Worm (Caenorhabditis elegans) whole organism, L4 larva: ENCODE measurements around the gene sds-22.

Experiments
- F10B5.3 ChIP-seq: sonication (generic microtip); optimal IDR thresholded peaks from 2 replicates; lab custom pipeline; 2016; ENCODE audit warnings: mild to moderate bottlenecking, missing genetic modification characterization, missing compliant biosample characterization
- F26F4.8 ChIP-seq: fragments of 200-800 bp; sonication (Bioruptor generic); conservative IDR thresholded peaks from 2 replicates; pipeline ENCODE4 v1.3.6; 2022; ENCODE audit warnings: missing genetic modification characterization, missing compliant biosample characterization
- F37D6.2 ChIP-seq: sonication (generic microtip); optimal IDR thresholded peaks from 2 replicates; lab custom pipeline; 2016; ENCODE audit warnings: mild to moderate bottlenecking, missing genetic modification characterization, missing compliant biosample characterization
- T20F7.1 ChIP-seq: fragments of 200-800 bp; sonication (Bioruptor generic); optimal IDR thresholded peaks from 2 replicates; lab custom pipeline; 2018; ENCODE audit warnings: mild to moderate bottlenecking, missing genetic modification characterization, missing compliant biosample characterization
- Y105C5A.15 ChIP-seq: fragments of 200-800 bp; sonication (Bioruptor generic); IDR thresholded peaks from 2 replicates; pipeline ENCODE4 v1.3.6; 2022; ENCODE audit warnings: missing genetic modification characterization, missing compliant biosample characterization
- Y48G9A.11 ChIP-seq: fragments of 200-800 bp; sonication (Bioruptor generic); IDR thresholded peaks from 2 replicates; pipeline ENCODE4 v1.3.6; 2022; ENCODE audit warnings: missing genetic modification reagents, missing genetic modification characterization, missing compliant biosample characterization
- Y5F2A.4 ChIP-seq: fragments of 200-800 bp; sonication (Bioruptor generic); optimal IDR thresholded peaks from 2 replicates; lab custom pipeline; 2018; ENCODE audit warnings: mild to moderate bottlenecking, missing genetic modification characterization, missing compliant biosample characterization
- Y75B8A.6 ChIP-seq: fragments of 200-800 bp; sonication (Bioruptor generic); IDR thresholded peaks from 2 replicates; pipeline ENCODE4 v1.3.6; 2022; ENCODE audit warnings: missing genetic modification reagents, missing genetic modification characterization, missing compliant biosample characterization
- ZK337.2 ChIP-seq: fragments of 200-800 bp; sonication (Bioruptor generic); IDR thresholded peaks from 2 replicates; pipeline ENCODE4 v1.3.6; 2022; ENCODE audit warnings: missing genetic modification reagents, missing genetic modification characterization, missing compliant biosample characterization
- attf-4 ChIP-seq: sonication (generic microtip); optimal IDR thresholded peaks from 3 replicates; lab custom pipeline; 2017; ENCODE audit warnings: missing biosample characterization, missing genetic modification characterization
- ceh-32 ChIP-seq: sonication (generic microtip); optimal IDR thresholded peaks from 2 replicates; lab custom pipeline; 2016; ENCODE audit warnings: mild to moderate bottlenecking, missing genetic modification characterization, missing compliant biosample characterization; ENCODE audit not compliant: poor library complexity
- ceh-44 ChIP-seq: fragments of 200-800 bp; sonication (Bioruptor generic); IDR thresholded peaks from 2 replicates; pipeline ENCODE4 v1.3.6; 2022; ENCODE audit warnings: missing genetic modification reagents, missing genetic modification characterization, missing compliant biosample characterization
- ces-1 ChIP-seq: fragments of 150-350 bp; sonication (generic microtip); optimal IDR thresholded peaks from 4 replicates; lab custom pipeline; 2014; ENCODE audit warnings: missing biosample characterization, missing genetic modification reagents, missing genetic modification characterization
- daf-16 ChIP-seq, 3 experiments: sonication (generic microtip); optimal IDR thresholded peaks; 2 replicates each; lab custom pipeline; 2016 to 2017; ENCODE audit warnings: missing genetic modification characterization in 3 of 3, missing genetic modification reagents in 3 of 3, mild to moderate bottlenecking in 2 of 3, missing compliant biosample characterization in 2 of 3, missing biosample characterization in 1 of 3, moderate library complexity in 1 of 3
- dmd-6 ChIP-seq: fragments of 200-800 bp; sonication (Bioruptor generic); IDR thresholded peaks from 2 replicates; pipeline ENCODE4 v1.3.6; 2022; ENCODE audit warnings: missing genetic modification reagents, missing genetic modification characterization, missing compliant biosample characterization
- dmd-8 ChIP-seq: fragments of 200-800 bp; sonication (Bioruptor generic); IDR thresholded peaks from 2 replicates; pipeline ENCODE4 v1.3.6; 2022; ENCODE audit warnings: missing genetic modification characterization, missing compliant biosample characterization
- fkh-10 ChIP-seq: fragments of 150-350 bp; optimal IDR thresholded peaks from 2 replicates; lab custom pipeline; 2014; ENCODE audit warnings: missing biosample characterization, missing genetic modification reagents, missing genetic modification characterization
- hlh-11 ChIP-seq: fragments of 200-800 bp; sonication (Bioruptor generic); optimal IDR thresholded peaks from 2 replicates; lab custom pipeline; 2018; ENCODE audit warnings: mild to moderate bottlenecking, missing genetic modification characterization, missing compliant biosample characterization
- lin-13 ChIP-seq: fragments of 150-350 bp; optimal IDR thresholded peaks from 2 replicates; lab custom pipeline; 2014; ENCODE audit warnings: missing biosample characterization, missing genetic modification reagents, missing genetic modification characterization
- lin-29 ChIP-seq: fragments of 200-800 bp; sonication (Bioruptor generic); IDR thresholded peaks from 2 replicates; pipeline ENCODE4 v1.3.6; 2022; ENCODE audit warnings: missing genetic modification reagents, missing genetic modification characterization, missing compliant biosample characterization
- mdl-1 ChIP-seq, 2 experiments: fragments of 150-350 bp in 1 of 2; sonication (generic microtip) in 1 of 2; optimal IDR thresholded peaks; 2 replicates each; lab custom pipeline; 2014 to 2017; ENCODE audit warnings: missing biosample characterization in 2 of 2, missing genetic modification characterization in 2 of 2
- mdt-29 ChIP-seq: fragments of 200-800 bp; sonication (Bioruptor generic); IDR thresholded peaks from 2 replicates; pipeline ENCODE4 v1.3.6; 2022; ENCODE audit warnings: missing genetic modification reagents, missing genetic modification characterization, missing compliant biosample characterization
- mxl-2 ChIP-seq: fragments of 200-800 bp; sonication (Bioruptor generic); conservative IDR thresholded peaks from 2 replicates; pipeline ENCODE4 v1.3.6; 2022; ENCODE audit warnings: missing genetic modification reagents, missing genetic modification characterization, missing compliant biosample characterization
- nhr-102 ChIP-seq: sonication (generic microtip); optimal IDR thresholded peaks from 2 replicates; lab custom pipeline; 2016; ENCODE audit warnings: mild to moderate bottlenecking, missing genetic modification characterization, moderate library complexity, missing compliant biosample characterization
- nhr-111 ChIP-seq: fragments of 200-800 bp; sonication (Bioruptor generic); optimal IDR thresholded peaks from 2 replicates; lab custom pipeline; 2018; ENCODE audit warnings: mild to moderate bottlenecking, missing genetic modification characterization, missing compliant biosample characterization
- nhr-25 ChIP-seq: sonication (generic microtip); optimal IDR thresholded peaks from 2 replicates; lab custom pipeline; 2017; ENCODE audit warnings: missing genetic modification characterization, mild to moderate bottlenecking, missing compliant biosample characterization, antibody characterized with exemption, moderate library complexity, borderline replicate concordance; ENCODE audit not compliant: insufficient read depth
- nhr-28 ChIP-seq: fragments of 150-350 bp; optimal IDR thresholded peaks from 2 replicates; lab custom pipeline; 2014; ENCODE audit warnings: missing biosample characterization, missing genetic modification characterization
- nhr-41 ChIP-seq: fragments of 200-800 bp; sonication (Bioruptor generic); IDR thresholded peaks from 2 replicates; pipeline ENCODE4 v1.3.6; 2022; ENCODE audit warnings: missing genetic modification reagents, missing genetic modification characterization, missing compliant biosample characterization
- nhr-48 ChIP-seq: sonication (generic microtip); optimal IDR thresholded peaks from 2 replicates; lab custom pipeline; 2016; ENCODE audit warnings: mild to moderate bottlenecking, missing genetic modification characterization, missing compliant biosample characterization
- nhr-77 ChIP-seq: fragments of 150-350 bp; optimal IDR thresholded peaks from 2 replicates; lab custom pipeline; 2014; ENCODE audit warnings: missing biosample characterization, missing genetic modification characterization
- php-3 ChIP-seq: fragments of 200-800 bp; sonication (Bioruptor generic); IDR thresholded peaks from 2 replicates; pipeline ENCODE4 v1.3.6; 2022; ENCODE audit warnings: missing genetic modification reagents, missing genetic modification characterization, missing compliant biosample characterization
- set-16 ChIP-seq: fragments of 200-800 bp; sonication (Bioruptor generic); IDR thresholded peaks from 2 replicates; pipeline ENCODE4 v1.3.6; 2022; ENCODE audit warnings: missing genetic modification reagents, missing genetic modification characterization, missing compliant biosample characterization
- skn-1 ChIP-seq: fragments of 150-350 bp; optimal IDR thresholded peaks from 2 replicates; lab custom pipeline; 2014; ENCODE audit warnings: missing biosample characterization, missing genetic modification characterization
- snpc-4 ChIP-seq: fragments of 150-350 bp; optimal IDR thresholded peaks from 2 replicates; lab custom pipeline; 2014; ENCODE audit warnings: missing biosample characterization, missing genetic modification characterization
- tag-97 ChIP-seq: fragments of 200-800 bp; sonication (Bioruptor generic); IDR thresholded peaks from 2 replicates; pipeline ENCODE4 v1.3.6; 2022; ENCODE audit warnings: missing genetic modification characterization, missing compliant biosample characterization
- tra-1 ChIP-seq: fragments of 200-800 bp; sonication (Bioruptor generic); IDR thresholded peaks from 2 replicates; pipeline ENCODE4 v1.3.6; 2022; ENCODE audit warnings: missing genetic modification reagents, missing genetic modification characterization, missing compliant biosample characterization
- unc-130 ChIP-seq: sonication (generic microtip); optimal IDR thresholded peaks from 2 replicates; lab custom pipeline; 2016; ENCODE audit warnings: missing genetic modification reagents, missing genetic modification characterization, missing compliant biosample characterization
- unc-62 ChIP-seq, 3 experiments: fragments of 150-350 bp in 1 of 3; sonication (generic microtip); optimal IDR thresholded peaks in 2 of 3; peaks in 1 of 3; 1 replicate in 1 of 3; 2 replicates in 2 of 3; lab custom pipeline; 2014 to 2017; ENCODE audit warnings: missing biosample characterization in 3 of 3, missing genetic modification characterization in 3 of 3, missing genetic modification reagents in 3 of 3, missing genotype in 1 of 3
- zag-1 ChIP-seq: fragments of 150-350 bp; optimal IDR thresholded peaks from 2 replicates; lab custom pipeline; 2014; ENCODE audit warnings: missing biosample characterization, missing genetic modification characterization
- zfp-2 ChIP-seq: sonication (generic microtip); optimal IDR thresholded peaks from 2 replicates; lab custom pipeline; 2016; ENCODE audit warnings: mild to moderate bottlenecking, missing genetic modification characterization, missing compliant biosample characterization
- zip-2 ChIP-seq: fragments of 150-350 bp; optimal IDR thresholded peaks from 2 replicates; lab custom pipeline; 2014; ENCODE audit warnings: missing biosample characterization, missing genetic modification characterization
- ztf-7 ChIP-seq: fragments of 150-350 bp; optimal IDR thresholded peaks from 2 replicates; lab custom pipeline; 2014; ENCODE audit warnings: missing biosample characterization, missing genetic modification characterization

sds-22 gene

ce11 chrII:7810869-7811543, 47.2 kb upstream of the sds-22 start, which contains the start of gene cki-1:
Gene cki-1 (plus strand): TSS chrII:7811240.
- TF ChIP-seq fkh-10, result no peak
- peak in 1 of 2 experiments; percentile 50 for TF ChIP-seq unc-62 (GFP tag; optimal IDR thresholded peaks at IDR 0.05 in 1 of 2; lab: Kevin White, UChicago)
- no peak for TF ChIP-seq unc-62 (tag; optimal IDR thresholded peaks at IDR 0.05; lab: Kevin White, UChicago)
- no peak for TF ChIP-seq F26F4.8 (GFP tag; lab: Robert Waterston, UW)
- TF ChIP-seq attf-4 (tag; lab: Kevin White, UChicago), result no peak
- 0 out of 2 replicates have a peak, but pooled peaks have one; percentile 7 for TF ChIP-seq set-16 (GFP tag; lab: Robert Waterston, UW)
- TF ChIP-seq nhr-25 (tag; lab: Kevin White, UChicago), result no peak

ce11 chrII:7812332-7812731, 45.9 kb upstream of the sds-22 start:
- TF ChIP-seq Y48G9A.11 (0 out of 2 replicates have a peak, but pooled peaks have one; percentile 17), tra-1 (GFP tag; lab: Robert Waterston, UW) (0 out of 2 replicates have a peak, but pooled peaks have one; percentile 25), F37D6.2 (tag; lab: Kevin White, UChicago) (no peak), F10B5.3 (tag; lab: Kevin White, UChicago) (peak; percentile 24), tag-97 (no peak), F26F4.8 (GFP tag; lab: Robert Waterston, UW) (no peak), zag-1 (no peak), mxl-2 (GFP tag; lab: Robert Waterston, UW) (no peak), nhr-28 (tag; lab: Kevin White, UChicago) (no peak), ZK337.2 (GFP tag; lab: Robert Waterston, UW) (no peak)

ce11 chrII:7813237-7813636, 45.0 kb upstream of the sds-22 start:
- no peak for TF ChIP-seq Y105C5A.15
- TF ChIP-seq T20F7.1 (GFP tag; lab: Kevin White, UChicago), result no peak
- TF ChIP-seq unc-130 (GFP tag; lab: Kevin White, UChicago), result no peak
- TF ChIP-seq nhr-28 (tag; lab: Kevin White, UChicago), result no peak
- no peak for TF ChIP-seq dmd-8
- TF ChIP-seq lin-13 (GFP tag; lab: Kevin White, UChicago), result no peak
- TF ChIP-seq daf-16 (GFP tag; optimal IDR thresholded peaks at IDR 0.05; lab: Kevin White, UChicago), result no peak
- TF ChIP-seq daf-16 (tag; optimal IDR thresholded peaks at IDR 0.05; lab: Kevin White, UChicago), result no peak
- no peak for TF ChIP-seq ceh-44 (GFP tag; lab: Robert Waterston, UW)
- TF ChIP-seq ZK337.2 (GFP tag; lab: Robert Waterston, UW), result no peak
- TF ChIP-seq dmd-6 (GFP tag; lab: Robert Waterston, UW), result no peak
- TF ChIP-seq zip-2 (tag; lab: Kevin White, UChicago), result no peak
- no peak for TF ChIP-seq attf-4 (tag; lab: Kevin White, UChicago)
- no peak for TF ChIP-seq php-3 (GFP tag; lab: Robert Waterston, UW)
- TF ChIP-seq mdt-29 (GFP tag; lab: Robert Waterston, UW), result no peak
- no peak for TF ChIP-seq ceh-32 (tag; lab: Kevin White, UChicago)
- no peak for TF ChIP-seq skn-1 (tag; lab: Kevin White, UChicago)
- no peak for TF ChIP-seq mxl-2 (GFP tag; lab: Robert Waterston, UW)
- TF ChIP-seq tra-1 (GFP tag; lab: Robert Waterston, UW), result no peak
- no peak for TF ChIP-seq Y5F2A.4 (GFP tag; lab: Kevin White, UChicago)
- no peak for TF ChIP-seq zfp-2

- TF ChIP-seq ces-1 (GFP tag; lab: Kevin White, UChicago) (no peak), nhr-102 (tag; lab: Kevin White, UChicago) (no peak), zag-1 (no peak), ztf-7 (no peak), F37D6.2 (tag; lab: Kevin White, UChicago) (no peak), skn-1 (tag; lab: Kevin White, UChicago) (no peak), attf-4 (tag; lab: Kevin White, UChicago) (no peak), nhr-111 (GFP tag; lab: Kevin White, UChicago) (no peak), Y75B8A.6 (GFP tag; lab: Robert Waterston, UW) (no peak), mdl-1 (tag; optimal IDR thresholded peaks at IDR 0.05; lab: Kevin White, UChicago) (no peak), snpc-4 (tag; lab: Kevin White, UChicago) (no peak), nhr-48 (tag; lab: Kevin White, UChicago) (no peak), nhr-41 (GFP tag; lab: Robert Waterston, UW) (no peak), hlh-11 (peak; percentile 37), F10B5.3 (tag; lab: Kevin White, UChicago) (no peak), fkh-10 (no peak), lin-29 (GFP tag; lab: Robert Waterston, UW) (no peak), nhr-77 (tag; lab: Kevin White, UChicago) (peak; percentile 67), ceh-44 (GFP tag; lab: Robert Waterston, UW) (no peak), daf-16 (GFP tag; optimal IDR thresholded peaks at IDR 0.05; lab: Kevin White, UChicago) (no peak), daf-16 (tag; optimal IDR thresholded peaks at IDR 0.05; lab: Kevin White, UChicago) (peak; percentile 26)
Measured at ce11 chrII:7813645-7814044, 44.6 kb upstream of the sds-22 start.
